Worm (Caenorhabditis elegans) whole organism, L4 larva: ENCODE data around the gene F19C7.8.

Experiments used
- F10B5.3 ChIP-seq: sonication (generic microtip); optimal IDR thresholded peaks from 2 replicates; lab custom pipeline; 2016; ENCODE audit warnings: mild to moderate bottlenecking, missing genetic modification characterization, missing compliant biosample characterization
- F37D6.2 ChIP-seq: sonication (generic microtip); optimal IDR thresholded peaks from 2 replicates; lab custom pipeline; 2016; ENCODE audit warnings: mild to moderate bottlenecking, missing genetic modification characterization, missing compliant biosample characterization
- ceh-62 ChIP-seq: sonication (generic microtip); optimal IDR thresholded peaks from 2 replicates; lab custom pipeline; 2017; ENCODE audit warnings: missing biosample characterization, missing genetic modification characterization
- daf-8 ChIP-seq: fragments of 200-800 bp; sonication (Bioruptor generic); IDR thresholded peaks from 2 replicates; pipeline ENCODE4 v1.3.6; 2022; ENCODE audit warnings: missing genetic modification characterization, missing compliant biosample characterization
- egl-43 ChIP-seq: fragments of 200-800 bp; sonication (Bioruptor generic); IDR thresholded peaks from 2 replicates; pipeline ENCODE4 v1.3.6; 2022; ENCODE audit warnings: missing genetic modification reagents, missing genetic modification characterization, missing compliant biosample characterization
- lin-1 ChIP-seq: fragments of 200-800 bp; sonication (Bioruptor generic); IDR thresholded peaks from 2 replicates; pipeline ENCODE4 v1.3.6; 2022; ENCODE audit warnings: missing genetic modification reagents, missing genetic modification characterization, missing compliant biosample characterization
- lin-15B ChIP-seq: fragments of 150-350 bp; sonication (generic microtip); optimal IDR thresholded peaks from 3 replicates; lab custom pipeline; 2014; ENCODE audit warnings: missing biosample characterization, missing genetic modification characterization
- mdt-29 ChIP-seq: fragments of 200-800 bp; sonication (Bioruptor generic); IDR thresholded peaks from 2 replicates; pipeline ENCODE4 v1.3.6; 2022; ENCODE audit warnings: missing genetic modification reagents, missing genetic modification characterization, missing compliant biosample characterization
- nhr-10 ChIP-seq: fragments of 150-350 bp; optimal IDR thresholded peaks from 2 replicates; lab custom pipeline; 2014; ENCODE audit warnings: missing biosample characterization, missing genetic modification characterization
- nhr-11 ChIP-seq: fragments of 150-350 bp; optimal IDR thresholded peaks from 2 replicates; lab custom pipeline; 2014; ENCODE audit warnings: missing biosample characterization, missing genetic modification characterization
- nhr-237 ChIP-seq: sonication (generic microtip); optimal IDR thresholded peaks from 2 replicates; lab custom pipeline; 2017; ENCODE audit warnings: missing biosample characterization, missing genetic modification characterization
- snpc-4 ChIP-seq: fragments of 150-350 bp; optimal IDR thresholded peaks from 2 replicates; lab custom pipeline; 2014; ENCODE audit warnings: missing biosample characterization, missing genetic modification characterization
- unc-130 ChIP-seq: sonication (generic microtip); optimal IDR thresholded peaks from 2 replicates; lab custom pipeline; 2016; ENCODE audit warnings: missing genetic modification reagents, missing genetic modification characterization, missing compliant biosample characterization
- ztf-11 ChIP-seq: fragments of 150-350 bp; optimal IDR thresholded peaks from 2 replicates; lab custom pipeline; 2014; ENCODE audit warnings: missing biosample characterization, missing genetic modification characterization

ce11 chrIV:4659277-4659676 lies 21.4 kb upstream of the F19C7.8 start, which contains the start of gene mrps-21:
- no peak for TF ChIP-seq nhr-237
- TF ChIP-seq ztf-11 (tag; lab: Kevin White, UChicago), result no peak
- TF ChIP-seq snpc-4 (tag; lab: Kevin White, UChicago), result no peak
- TF ChIP-seq nhr-11 (tag; lab: Kevin White, UChicago), result no peak
- no peak for TF ChIP-seq unc-130
- no peak for TF ChIP-seq lin-15B (tag; lab: Kevin White, UChicago)
- TF ChIP-seq F10B5.3 (tag; lab: Kevin White, UChicago), result no peak
- no peak for TF ChIP-seq F37D6.2 (tag; lab: Kevin White, UChicago)
- TF ChIP-seq lin-1 (GFP tag; lab: Robert Waterston, UW), result no peak
- no peak for TF ChIP-seq ceh-62
- no peak for TF ChIP-seq nhr-10
- TF ChIP-seq egl-43 (GFP tag; lab: Robert Waterston, UW), result no peak
- no peak for TF ChIP-seq daf-8 (GFP tag; lab: Robert Waterston, UW)
- no peak for TF ChIP-seq mdt-29
